Worm (Caenorhabditis elegans): ENCODE data around the gene scpl-4.

DNA sequence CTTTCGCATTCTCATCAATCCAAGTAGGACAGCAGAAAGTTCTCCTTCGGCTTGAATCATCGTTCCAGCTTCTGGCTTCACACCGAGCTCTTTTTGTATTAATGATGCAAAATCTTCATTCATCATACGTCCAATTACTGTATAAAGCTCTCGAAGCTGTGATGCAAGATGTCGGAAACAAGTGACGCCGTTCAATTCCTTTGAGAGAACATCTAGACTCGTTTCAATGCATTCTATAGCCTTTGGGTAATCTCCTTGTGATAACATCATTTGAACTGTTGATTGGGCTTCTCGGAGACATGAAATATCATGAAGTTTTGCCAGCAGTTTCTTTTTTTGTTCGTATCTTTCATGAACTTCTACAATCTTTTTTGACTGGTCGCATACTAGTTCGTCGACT is 30.4 kb upstream of the scpl-4 start:
- no peak for TF ChIP-seq skn-1 (tag; optimal IDR thresholded peaks at IDR 0.05)
- TF ChIP-seq dpl-1 (GFP tag; optimal IDR thresholded peaks at IDR 0.05): no peak
- TF ChIP-seq unc-62 (GFP tag; optimal IDR thresholded peaks at IDR 0.05 in 1 of 2): peak in 1 of 2 experiments; percentile 92
- TF ChIP-seq unc-62 (tag; optimal IDR thresholded peaks at IDR 0.05): no peak
- no peak for TF ChIP-seq aly-2 (tag; optimal IDR thresholded peaks at IDR 0.05)
- TF ChIP-seq egl-27 (tag; optimal IDR thresholded peaks at IDR 0.05): no peak
